Worm (Caenorhabditis elegans) whole organism, L4 larva: Measurements from ENCODE around the gene F18E9.3.
A peak's percentile ranks its signal among the peaks of the same experiment; 100 is the strongest.

ENCODE experiments used
- D1046.2 ChIP-seq: fragments of 200-800 bp; sonication (Bioruptor generic); IDR thresholded peaks from 2 replicates; pipeline ENCODE4 v1.3.6; 2022; ENCODE audit warnings: missing genetic modification characterization, missing compliant biosample characterization
- T26A8.4 ChIP-seq: fragments of 200-800 bp; sonication (Bioruptor generic); IDR thresholded peaks from 2 replicates; pipeline ENCODE4 v1.3.6; 2022; ENCODE audit warnings: missing genetic modification characterization, missing compliant biosample characterization
- Y105C5A.15 ChIP-seq: fragments of 200-800 bp; sonication (Bioruptor generic); IDR thresholded peaks from 2 replicates; pipeline ENCODE4 v1.3.6; 2022; ENCODE audit warnings: missing genetic modification characterization, missing compliant biosample characterization
- aha-1 ChIP-seq: fragments of 150-350 bp; peaks from one replicate; lab custom pipeline; 2014; ENCODE audit warnings: missing biosample characterization, missing genetic modification characterization
- aly-2 ChIP-seq: sonication (generic microtip); optimal IDR thresholded peaks from 2 replicates; lab custom pipeline; 2018; ENCODE audit warnings: missing biosample characterization, missing genetic modification characterization
- ceh-20 ChIP-seq: fragments of 200-800 bp; sonication (Bioruptor generic); IDR thresholded peaks from 2 replicates; pipeline ENCODE4 v1.3.6; 2022; ENCODE audit warnings: missing genetic modification reagents, missing genetic modification characterization, missing compliant biosample characterization
- ceh-32 ChIP-seq: sonication (generic microtip); optimal IDR thresholded peaks from 2 replicates; lab custom pipeline; 2016; ENCODE audit warnings: mild to moderate bottlenecking, missing genetic modification characterization, missing compliant biosample characterization; ENCODE audit not compliant: poor library complexity
- ceh-62 ChIP-seq: sonication (generic microtip); optimal IDR thresholded peaks from 2 replicates; lab custom pipeline; 2017; ENCODE audit warnings: missing biosample characterization, missing genetic modification characterization
- ces-1 ChIP-seq: fragments of 150-350 bp; sonication (generic microtip); optimal IDR thresholded peaks from 4 replicates; lab custom pipeline; 2014; ENCODE audit warnings: missing biosample characterization, missing genetic modification reagents, missing genetic modification characterization
- daf-12 ChIP-seq: fragments of 150-350 bp; optimal IDR thresholded peaks from 2 replicates; lab custom pipeline; 2014; ENCODE audit warnings: missing biosample characterization, missing genetic modification reagents, missing genetic modification characterization
- daf-16 ChIP-seq, 3 experiments: sonication (generic microtip); optimal IDR thresholded peaks; 2 replicates each; lab custom pipeline; 2016 to 2017; ENCODE audit warnings: missing genetic modification characterization in 3 of 3, missing genetic modification reagents in 3 of 3, mild to moderate bottlenecking in 2 of 3, missing compliant biosample characterization in 2 of 3, missing biosample characterization in 1 of 3, moderate library complexity in 1 of 3
- daf-8 ChIP-seq: fragments of 200-800 bp; sonication (Bioruptor generic); IDR thresholded peaks from 2 replicates; pipeline ENCODE4 v1.3.6; 2022; ENCODE audit warnings: missing genetic modification characterization, missing compliant biosample characterization
- dpl-1 ChIP-seq: fragments of 150-350 bp; optimal IDR thresholded peaks from 2 replicates; lab custom pipeline; 2014; ENCODE audit warnings: missing biosample characterization, missing genetic modification reagents, missing genetic modification characterization
- dve-1 ChIP-seq: sonication (generic microtip); optimal IDR thresholded peaks from 2 replicates; lab custom pipeline; 2017; ENCODE audit warnings: antibody characterized with exemption, mild to moderate bottlenecking, missing genetic modification characterization, missing compliant biosample characterization; ENCODE audit not compliant: insufficient read depth
- fkh-10 ChIP-seq: fragments of 150-350 bp; optimal IDR thresholded peaks from 2 replicates; lab custom pipeline; 2014; ENCODE audit warnings: missing biosample characterization, missing genetic modification reagents, missing genetic modification characterization
- hif-1 ChIP-seq, 2 experiments: sonication (generic microtip); optimal IDR thresholded peaks; 2 replicates each; lab custom pipeline; 2016 to 2017; ENCODE audit warnings: missing compliant biosample characterization in 2 of 2, missing genetic modification characterization in 2 of 2, missing genetic modification reagents in 2 of 2, missing genotype in 2 of 2, mild to moderate bottlenecking in 1 of 2
- hlh-11 ChIP-seq: fragments of 200-800 bp; sonication (Bioruptor generic); optimal IDR thresholded peaks from 2 replicates; lab custom pipeline; 2018; ENCODE audit warnings: mild to moderate bottlenecking, missing genetic modification characterization, missing compliant biosample characterization
- hlh-30 ChIP-seq: sonication (generic microtip); optimal IDR thresholded peaks from 2 replicates; lab custom pipeline; 2017; ENCODE audit warnings: antibody characterized with exemption, mild to moderate bottlenecking, missing genetic modification characterization, missing compliant biosample characterization; ENCODE audit not compliant: insufficient read depth
- hmg-1.1 ChIP-seq: fragments of 200-800 bp; sonication (Bioruptor generic); IDR thresholded peaks from 2 replicates; pipeline ENCODE4 v1.3.6; 2022; ENCODE audit warnings: missing genetic modification reagents, missing genetic modification characterization, missing compliant biosample characterization
- jun-1 ChIP-seq: fragments of 150-350 bp; optimal IDR thresholded peaks from 2 replicates; lab custom pipeline; 2014; ENCODE audit warnings: missing biosample characterization, missing genetic modification reagents, missing genetic modification characterization
- lim-7 ChIP-seq: fragments of 200-800 bp; sonication (Bioruptor generic); IDR thresholded peaks from 2 replicates; pipeline ENCODE4 v1.3.6; 2022; ENCODE audit warnings: missing genetic modification characterization, missing compliant biosample characterization
- lin-1 ChIP-seq: fragments of 200-800 bp; sonication (Bioruptor generic); IDR thresholded peaks from 2 replicates; pipeline ENCODE4 v1.3.6; 2022; ENCODE audit warnings: missing genetic modification reagents, missing genetic modification characterization, missing compliant biosample characterization
- lin-15B ChIP-seq: fragments of 150-350 bp; sonication (generic microtip); optimal IDR thresholded peaks from 3 replicates; lab custom pipeline; 2014; ENCODE audit warnings: missing biosample characterization, missing genetic modification characterization
- lin-29 ChIP-seq: fragments of 200-800 bp; sonication (Bioruptor generic); IDR thresholded peaks from 2 replicates; pipeline ENCODE4 v1.3.6; 2022; ENCODE audit warnings: missing genetic modification reagents, missing genetic modification characterization, missing compliant biosample characterization
- lin-38 ChIP-seq: fragments of 200-800 bp; sonication (Bioruptor generic); IDR thresholded peaks from 2 replicates; pipeline ENCODE4 v1.3.6; 2022; ENCODE audit warnings: missing genetic modification reagents, missing genetic modification characterization, missing compliant biosample characterization
- lin-39 ChIP-seq: fragments of 150-350 bp; optimal IDR thresholded peaks from 2 replicates; lab custom pipeline; 2014; ENCODE audit warnings: missing biosample characterization, missing genetic modification reagents, missing genetic modification characterization
- madf-9 ChIP-seq: fragments of 200-800 bp; sonication (Bioruptor generic); conservative IDR thresholded peaks from 2 replicates; pipeline ENCODE4 v1.3.6; 2022; ENCODE audit warnings: missing genetic modification reagents, missing genetic modification characterization, missing compliant biosample characterization
- mep-1 ChIP-seq: fragments of 150-350 bp; sonication (generic microtip); optimal IDR thresholded peaks from 3 replicates; lab custom pipeline; 2014; ENCODE audit warnings: missing biosample characterization, missing genetic modification characterization
- mxl-3 ChIP-seq: fragments of 200-800 bp; sonication (Bioruptor generic); optimal IDR thresholded peaks from 2 replicates; lab custom pipeline; 2018; ENCODE audit warnings: mild to moderate bottlenecking, missing genetic modification characterization, missing compliant biosample characterization
- nhr-102 ChIP-seq: sonication (generic microtip); optimal IDR thresholded peaks from 2 replicates; lab custom pipeline; 2016; ENCODE audit warnings: mild to moderate bottlenecking, missing genetic modification characterization, moderate library complexity, missing compliant biosample characterization
- nhr-111 ChIP-seq: fragments of 200-800 bp; sonication (Bioruptor generic); optimal IDR thresholded peaks from 2 replicates; lab custom pipeline; 2018; ENCODE audit warnings: mild to moderate bottlenecking, missing genetic modification characterization, missing compliant biosample characterization
- nhr-42 ChIP-seq: fragments of 200-800 bp; sonication (Bioruptor generic); IDR thresholded peaks from 2 replicates; pipeline ENCODE4 v1.3.6; 2022; ENCODE audit warnings: missing genetic modification characterization, missing compliant biosample characterization
- nhr-76 ChIP-seq: fragments of 150-350 bp; optimal IDR thresholded peaks from 2 replicates; lab custom pipeline; 2014; ENCODE audit warnings: missing biosample characterization, missing genetic modification characterization
- pha-4 ChIP-seq, 2 experiments: fragments of 150-350 bp in 1 of 2; fragments of 200-800 bp in 1 of 2; sonication (Bioruptor generic) in 1 of 2; IDR thresholded peaks in 1 of 2; optimal IDR thresholded peaks in 1 of 2; 2 replicates each; pipeline versions ENCODE4 v1.3.6 to Lab custom; 2014 to 2022; ENCODE audit warnings: missing genetic modification characterization in 2 of 2, missing genetic modification reagents in 2 of 2, missing biosample characterization in 1 of 2, missing compliant biosample characterization in 1 of 2
- php-3 ChIP-seq: fragments of 200-800 bp; sonication (Bioruptor generic); IDR thresholded peaks from 2 replicates; pipeline ENCODE4 v1.3.6; 2022; ENCODE audit warnings: missing genetic modification reagents, missing genetic modification characterization, missing compliant biosample characterization
- sdz-12 ChIP-seq: fragments of 200-800 bp; sonication (Bioruptor generic); optimal IDR thresholded peaks from 2 replicates; lab custom pipeline; 2018; ENCODE audit warnings: mild to moderate bottlenecking, missing genetic modification characterization, missing compliant biosample characterization
- spr-3 ChIP-seq: fragments of 200-800 bp; sonication (Bioruptor generic); optimal IDR thresholded peaks from 2 replicates; lab custom pipeline; 2018; ENCODE audit warnings: mild to moderate bottlenecking, missing genetic modification characterization, missing compliant biosample characterization
- tag-97 ChIP-seq: fragments of 200-800 bp; sonication (Bioruptor generic); IDR thresholded peaks from 2 replicates; pipeline ENCODE4 v1.3.6; 2022; ENCODE audit warnings: missing genetic modification characterization, missing compliant biosample characterization
- unc-130 ChIP-seq: sonication (generic microtip); optimal IDR thresholded peaks from 2 replicates; lab custom pipeline; 2016; ENCODE audit warnings: missing genetic modification reagents, missing genetic modification characterization, missing compliant biosample characterization
- unc-62 ChIP-seq, 3 experiments: fragments of 150-350 bp in 1 of 3; sonication (generic microtip); optimal IDR thresholded peaks in 2 of 3; peaks in 1 of 3; 1 replicate in 1 of 3; 2 replicates in 2 of 3; lab custom pipeline; 2014 to 2017; ENCODE audit warnings: missing biosample characterization in 3 of 3, missing genetic modification characterization in 3 of 3, missing genetic modification reagents in 3 of 3, missing genotype in 1 of 3

Gene F18E9.3

DNA sequence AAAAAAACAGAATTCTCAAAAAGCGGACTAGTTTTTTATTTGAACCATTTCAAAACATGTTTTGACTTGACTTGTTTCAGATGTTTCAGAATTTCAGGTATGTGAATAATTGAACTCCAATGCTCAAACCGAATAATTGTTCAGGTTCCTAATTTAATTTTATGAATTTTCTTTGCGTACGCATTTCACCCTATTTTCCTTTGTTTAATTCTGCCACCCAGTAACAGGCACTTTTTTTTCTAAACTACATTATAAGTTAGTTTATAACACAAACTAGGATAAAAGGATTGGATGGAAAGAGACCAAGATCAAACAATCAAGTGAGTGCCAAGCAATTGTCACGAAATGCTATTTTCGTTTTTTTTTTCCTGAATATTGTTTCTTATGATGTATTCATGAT, 12.5 kb downstream of the F18E9.3 start:
- TF ChIP-seq lim-7: no peak
- no peak for TF ChIP-seq php-3
- TF ChIP-seq spr-3 (GFP tag; lab: Kevin White, UChicago): no peak
- peak; percentile 93 for TF ChIP-seq aha-1 (tag; lab: Kevin White, UChicago)
- TF ChIP-seq ceh-62 (tag; lab: Kevin White, UChicago): no peak
- TF ChIP-seq jun-1 (tag; lab: Kevin White, UChicago): no peak
- no peak for TF ChIP-seq ceh-32 (tag; lab: Kevin White, UChicago)

DNA sequence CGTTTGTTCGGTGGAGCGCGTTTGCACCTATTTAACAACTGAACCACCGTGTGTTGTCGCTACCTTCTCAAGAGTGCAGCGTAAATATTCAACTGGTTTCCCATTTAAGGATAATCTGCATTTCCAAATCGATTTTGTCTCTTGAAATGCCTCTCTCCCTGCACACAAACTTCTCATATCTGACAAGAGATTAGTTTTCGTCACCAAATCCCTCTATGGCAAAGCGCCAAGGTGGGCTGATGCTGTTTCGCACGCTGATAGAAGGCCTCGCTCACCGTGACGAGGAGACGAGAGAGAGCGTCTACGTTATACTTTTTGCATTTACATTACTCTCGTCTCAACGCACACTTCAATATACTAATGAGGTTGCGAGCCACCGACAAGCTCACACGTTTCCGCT, 13.8 kb downstream of the F18E9.3 start:
- TF ChIP-seq ceh-20 (GFP tag; lab: Robert Waterston, UW) (no peak), sdz-12 (GFP tag; lab: Kevin White, UChicago) (no peak), jun-1 (tag; lab: Kevin White, UChicago) (no peak), madf-9 (GFP tag; lab: Robert Waterston, UW) (no peak), hlh-30 (tag; lab: Kevin White, UChicago) (no peak), dve-1 (tag; lab: Kevin White, UChicago) (no peak), T26A8.4 (GFP tag; lab: Robert Waterston, UW) (no peak), ceh-62 (tag; lab: Kevin White, UChicago) (no peak), unc-130 (no peak), lin-38 (GFP tag; lab: Robert Waterston, UW) (no peak), hif-1 (tag; optimal IDR thresholded peaks at IDR 0.05; lab: Kevin White, UChicago) (no peak), D1046.2 (GFP tag; lab: Robert Waterston, UW) (no peak), lin-29 (GFP tag; lab: Robert Waterston, UW) (no peak), unc-62 (GFP tag; optimal IDR thresholded peaks at IDR 0.05 in 1 of 2; lab: Kevin White, UChicago) (no peak), unc-62 (tag; optimal IDR thresholded peaks at IDR 0.05; lab: Kevin White, UChicago) (no peak), tag-97 (GFP tag; lab: Robert Waterston, UW) (no peak), aly-2 (tag; lab: Kevin White, UChicago) (no peak)

DNA sequence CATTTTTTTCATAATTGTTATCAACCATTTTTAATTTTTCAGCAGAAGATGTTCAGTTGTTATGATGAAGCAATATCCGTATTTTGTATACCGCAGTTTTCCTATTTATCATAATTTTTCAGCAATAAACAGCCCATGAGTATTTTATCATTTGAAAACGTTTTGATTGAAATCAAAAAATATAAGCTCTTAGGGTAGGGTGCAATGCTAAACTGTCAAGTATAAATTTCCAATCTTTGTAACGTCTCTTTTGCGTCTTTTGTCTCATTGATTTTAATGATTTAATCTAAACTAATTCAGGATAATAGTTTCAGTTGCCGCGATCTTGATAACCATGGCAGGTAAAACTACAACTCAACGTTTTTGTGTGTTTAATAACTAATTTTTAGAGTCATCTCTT, 15.3 kb downstream of the F18E9.3 start, which contains the start of gene F18E9.1:
TSS of gene F18E9.1 (plus strand) at position 301 of the 400 bp plus-strand sequence.
- no peak for TF ChIP-seq hmg-1.1
- no peak for TF ChIP-seq daf-12 (tag; lab: Kevin White, UChicago)
- no peak for TF ChIP-seq Y105C5A.15 (GFP tag; lab: Robert Waterston, UW)
- TF ChIP-seq mxl-3 (GFP tag; lab: Kevin White, UChicago): no peak
- no peak for TF ChIP-seq lin-15B (tag; lab: Kevin White, UChicago)
- TF ChIP-seq daf-8: no peak
- no peak for TF ChIP-seq nhr-42 (GFP tag; lab: Robert Waterston, UW)
- TF ChIP-seq hlh-11 (tag; lab: Kevin White, UChicago): no peak
- TF ChIP-seq lin-1 (GFP tag; lab: Robert Waterston, UW): no peak
- no peak for TF ChIP-seq nhr-102
- TF ChIP-seq daf-16 (GFP tag; optimal IDR thresholded peaks at IDR 0.05; lab: Kevin White, UChicago): no peak
- TF ChIP-seq daf-16 (tag; optimal IDR thresholded peaks at IDR 0.05; lab: Kevin White, UChicago): no peak
- no peak for TF ChIP-seq ces-1 (GFP tag; lab: Kevin White, UChicago)
- TF ChIP-seq pha-4 (GFP tag; IDR thresholded peaks at IDR 0.05; lab: Robert Waterston, UW): no peak
- TF ChIP-seq pha-4 (tag; optimal IDR thresholded peaks at IDR 0.05; lab: Kevin White, UChicago): no peak
- TF ChIP-seq dpl-1: no peak
- TF ChIP-seq lin-39: no peak
- no peak for TF ChIP-seq nhr-76 (tag; lab: Kevin White, UChicago)
- no peak for TF ChIP-seq fkh-10 (GFP tag; lab: Kevin White, UChicago)
- TF ChIP-seq mep-1: no peak
- TF ChIP-seq nhr-111 (GFP tag; lab: Kevin White, UChicago): no peak
- TF ChIP-seq lin-38 (GFP tag; lab: Robert Waterston, UW): no peak
- TF ChIP-seq, all 104 proteins: peak for 0
